Fruit fly (Drosophila melanogaster): ENCODE data around the gene CG11898.

DNA sequence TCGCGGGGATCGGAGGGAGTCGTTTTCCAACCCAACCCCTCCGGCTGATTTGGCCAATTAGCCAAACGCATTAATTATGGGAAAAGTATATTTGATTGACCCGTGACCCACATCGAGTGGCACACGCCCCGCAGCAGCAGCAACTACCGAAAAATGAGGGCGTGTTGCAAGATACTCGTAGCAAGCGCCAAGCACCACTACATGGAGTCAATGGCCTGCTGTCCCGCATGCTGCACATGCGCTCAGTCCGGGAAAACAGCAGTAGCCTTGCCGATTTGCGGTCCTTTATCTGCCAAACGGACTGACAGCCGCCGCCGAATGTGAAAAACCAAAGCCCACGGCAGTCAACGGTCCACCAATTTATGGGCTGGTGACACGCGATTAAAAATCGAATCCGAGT lies 51.9 kb downstream of the CG11898 start:
- TF ChIP-seq CG6276 (GFP tag; optimal IDR thresholded peaks at IDR 0.05) (no peak), Hr39 (GFP tag; optimal IDR thresholded peaks at IDR 0.05) (no peak), Lpt (GFP tag; optimal IDR thresholded peaks at IDR 0.05) (no peak), CG1621 (tag; optimal IDR thresholded peaks at IDR 0.05) (no peak), ss (GFP tag; optimal IDR thresholded peaks at IDR 0.05) (peak in 1 of 2 experiments; percentile 16)

Data from whole organism, prepupa.